Worm (Caenorhabditis elegans) whole organism, mixed stage, embryonic: ENCODE measurements around the gene ins-17.
A peak's percentile ranks its signal among the peaks of the same experiment; 100 is the strongest.

ENCODE experiments used
- bed-3 ChIP-seq: fragments of 200-800 bp; sonication (Bioruptor generic); optimal IDR thresholded peaks from 3 replicates; lab custom pipeline; 2018; ENCODE audit warnings: mild to moderate bottlenecking, missing genetic modification characterization, moderate library complexity, missing compliant biosample characterization
- ceh-39 ChIP-seq: fragments of 150-350 bp; optimal IDR thresholded peaks from 2 replicates; lab custom pipeline; 2014; ENCODE audit warnings: missing biosample characterization, missing genetic modification characterization
- ceh-43 ChIP-seq: fragments of 200-800 bp; sonication (Bioruptor generic); optimal IDR thresholded peaks from 2 replicates; lab custom pipeline; 2018; ENCODE audit warnings: mild to moderate bottlenecking, missing genetic modification characterization, moderate library complexity, missing compliant biosample characterization
- ceh-83 ChIP-seq: fragments of 200-800 bp; sonication (Bioruptor generic); optimal IDR thresholded peaks from 2 replicates; lab custom pipeline; 2018; ENCODE audit warnings: mild to moderate bottlenecking, missing genetic modification characterization, missing compliant biosample characterization
- ces-1 ChIP-seq: fragments of 150-350 bp; optimal IDR thresholded peaks from 2 replicates; lab custom pipeline; 2014; ENCODE audit warnings: missing biosample characterization, missing genetic modification reagents, missing genetic modification characterization
- cnd-1 ChIP-seq: fragments of 200-800 bp; sonication (Bioruptor generic); optimal IDR thresholded peaks from 2 replicates; lab custom pipeline; 2018; ENCODE audit warnings: mild to moderate bottlenecking, missing genetic modification characterization, missing compliant biosample characterization
- drap-1 ChIP-seq: fragments of 200-800 bp; sonication (Bioruptor generic); optimal IDR thresholded peaks from 3 replicates; lab custom pipeline; 2018; ENCODE audit warnings: mild to moderate bottlenecking, missing genetic modification characterization, missing compliant biosample characterization
- elt-1 ChIP-seq: sonication (generic microtip); optimal IDR thresholded peaks from 2 replicates; lab custom pipeline; 2017; ENCODE audit warnings: missing genetic modification characterization, mild to moderate bottlenecking, missing compliant biosample characterization, antibody characterized with exemption, moderate library complexity, borderline replicate concordance; ENCODE audit not compliant: insufficient read depth
- elt-3 ChIP-seq: fragments of 150-350 bp; optimal IDR thresholded peaks from 2 replicates; lab custom pipeline; 2014; ENCODE audit warnings: missing biosample characterization, missing genetic modification characterization
- ham-2 ChIP-seq: fragments of 200-800 bp; sonication (Bioruptor generic); optimal IDR thresholded peaks from 2 replicates; lab custom pipeline; 2018; ENCODE audit warnings: mild to moderate bottlenecking, missing genetic modification characterization, missing compliant biosample characterization
- hlh-1 ChIP-seq: fragments of 150-350 bp; optimal IDR thresholded peaks from 2 replicates; lab custom pipeline; 2014; ENCODE audit warnings: missing biosample characterization, missing genetic modification reagents, missing genetic modification characterization
- lin-13 ChIP-seq: fragments of 150-350 bp; optimal IDR thresholded peaks from 2 replicates; lab custom pipeline; 2014; ENCODE audit warnings: missing biosample characterization, missing genetic modification characterization
- lin-32 ChIP-seq: fragments of 200-800 bp; sonication (Bioruptor generic); optimal IDR thresholded peaks from 2 replicates; lab custom pipeline; 2018; ENCODE audit warnings: mild to moderate bottlenecking, missing genetic modification characterization, missing compliant biosample characterization
- lsy-2 ChIP-seq: fragments of 150-350 bp; optimal IDR thresholded peaks from 2 replicates; lab custom pipeline; 2014; ENCODE audit warnings: missing biosample characterization, missing genetic modification characterization
- mab-5 ChIP-seq: fragments of 150-350 bp; optimal IDR thresholded peaks from 2 replicates; lab custom pipeline; 2014; ENCODE audit warnings: missing biosample characterization, missing genetic modification characterization
- mep-1 ChIP-seq: fragments of 150-350 bp; optimal IDR thresholded peaks from 2 replicates; lab custom pipeline; 2017; ENCODE audit warnings: missing biosample characterization, missing genetic modification reagents, missing genetic modification characterization, inconsistent platforms
- mls-2 ChIP-seq: sonication (generic microtip); optimal IDR thresholded peaks from 2 replicates; lab custom pipeline; 2016; ENCODE audit warnings: mild to moderate bottlenecking, missing genetic modification characterization, moderate library complexity, missing compliant biosample characterization
- nhr-2 ChIP-seq: fragments of 150-350 bp; optimal IDR thresholded peaks from 2 replicates; lab custom pipeline; 2014; ENCODE audit warnings: missing biosample characterization, missing genetic modification characterization
- nhr-28 ChIP-seq: fragments of 150-350 bp; optimal IDR thresholded peaks from 2 replicates; lab custom pipeline; 2014; ENCODE audit warnings: missing biosample characterization, missing genetic modification characterization
- nhr-76 ChIP-seq: sonication (generic microtip); optimal IDR thresholded peaks from 2 replicates; lab custom pipeline; 2017; ENCODE audit warnings: missing biosample characterization, missing genetic modification characterization
- pha-4 ChIP-seq: fragments of 150-350 bp; optimal IDR thresholded peaks from 2 replicates; lab custom pipeline; 2018; ENCODE audit warnings: missing biosample characterization, missing genetic modification reagents, missing genetic modification characterization
- snpc-4 ChIP-seq: fragments of 150-350 bp; optimal IDR thresholded peaks from 2 replicates; lab custom pipeline; 2014; ENCODE audit warnings: missing biosample characterization, missing genetic modification characterization
- sptf-1 ChIP-seq: sonication (generic microtip); optimal IDR thresholded peaks from 2 replicates; lab custom pipeline; 2017; ENCODE audit warnings: mild to moderate bottlenecking, missing genetic modification characterization, moderate library complexity, missing compliant biosample characterization
- tbx-8 ChIP-seq: fragments of 200-800 bp; sonication (Bioruptor generic); optimal IDR thresholded peaks from 2 replicates; lab custom pipeline; 2018; ENCODE audit warnings: mild to moderate bottlenecking, missing genetic modification characterization, moderate library complexity, missing compliant biosample characterization
- unc-120 ChIP-seq: sonication (generic microtip); optimal IDR thresholded peaks from 2 replicates; lab custom pipeline; 2017; ENCODE audit warnings: missing genetic modification characterization, missing compliant biosample characterization; ENCODE audit not compliant: poor library complexity, severe bottlenecking
- unc-39 ChIP-seq: fragments of 150-350 bp; optimal IDR thresholded peaks from 2 replicates; lab custom pipeline; 2014; ENCODE audit warnings: missing biosample characterization, missing genetic modification characterization
- unc-62 ChIP-seq: fragments of 150-350 bp; optimal IDR thresholded peaks from 2 replicates; lab custom pipeline; 2014; ENCODE audit warnings: missing biosample characterization, missing genetic modification reagents, missing genetic modification characterization
- zip-8 ChIP-seq: fragments of 150-350 bp; optimal IDR thresholded peaks from 2 replicates; lab custom pipeline; 2014; ENCODE audit warnings: missing biosample characterization, missing genetic modification characterization
- ztf-11 ChIP-seq: fragments of 150-350 bp; optimal IDR thresholded peaks from 2 replicates; lab custom pipeline; 2014; ENCODE audit warnings: missing biosample characterization, missing genetic modification characterization

Gene ins-17

ce11 chrIII:4454919-4455318, 22.5 kb downstream of the ins-17 start:
- TF ChIP-seq zip-8, result peak; percentile 4
- TF ChIP-seq ceh-43 (GFP tag; lab: Kevin White, UChicago), result peak; percentile 62
- no peak for TF ChIP-seq mab-5 (tag; lab: Kevin White, UChicago)
- TF ChIP-seq cnd-1 (tag; lab: Kevin White, UChicago), result peak; percentile 7
- peak; percentile 17 for TF ChIP-seq nhr-2 (tag; lab: Kevin White, UChicago)
- no peak for TF ChIP-seq drap-1 (GFP tag; lab: Kevin White, UChicago)
- no peak for TF ChIP-seq sptf-1
- peak; percentile 52 for TF ChIP-seq lin-32
- TF ChIP-seq, all 35 proteins: peak for 5

- peak; percentile 82 for TF ChIP-seq unc-62
- TF ChIP-seq zip-8, result no peak
- TF ChIP-seq nhr-2 (tag; lab: Kevin White, UChicago), result peak; percentile 34
- peak; percentile 93 for TF ChIP-seq elt-1 (tag; lab: Kevin White, UChicago)
- TF ChIP-seq, all 35 proteins: peak for 3
Measured at ce11 chrIII:4453768-4454167, 23.6 kb downstream of the ins-17 start.

DNA sequence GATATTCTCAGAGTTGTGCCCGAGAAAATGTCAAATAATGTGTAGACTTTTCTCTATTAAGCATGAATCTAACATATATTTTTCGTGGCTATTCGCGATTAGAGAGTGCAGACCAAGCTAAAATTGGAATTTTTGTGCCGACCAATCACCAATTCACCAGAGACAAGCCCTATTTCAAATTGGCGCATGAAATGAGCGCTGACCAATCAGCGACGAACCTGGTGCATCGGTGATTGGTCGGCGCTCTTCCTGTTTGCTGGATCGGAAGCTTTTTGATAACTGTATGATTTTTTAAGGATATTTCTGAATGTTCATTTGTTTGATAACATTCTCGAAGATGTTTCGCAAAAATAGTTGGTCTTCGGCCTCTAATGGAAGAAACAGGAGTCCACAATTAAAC, 24.1 kb downstream of the ins-17 start:
- TF ChIP-seq ceh-43 (GFP tag; lab: Kevin White, UChicago), result no peak
- TF ChIP-seq unc-120 (tag; lab: Kevin White, UChicago), result no peak
- TF ChIP-seq lin-13, result no peak
- TF ChIP-seq mep-1 (tag; lab: Kevin White, UChicago), result no peak
- no peak for TF ChIP-seq ceh-83
- no peak for TF ChIP-seq ceh-39 (tag; lab: Kevin White, UChicago)
- TF ChIP-seq elt-3 (tag; lab: Kevin White, UChicago), result no peak
- no peak for TF ChIP-seq nhr-28 (tag; lab: Kevin White, UChicago)
- no peak for TF ChIP-seq mls-2 (tag; lab: Kevin White, UChicago)
- TF ChIP-seq pha-4 (tag; lab: Kevin White, UChicago), result no peak
- no peak for TF ChIP-seq unc-62
- TF ChIP-seq sptf-1, result no peak
- TF ChIP-seq tbx-8, result no peak
- TF ChIP-seq snpc-4 (tag; lab: Kevin White, UChicago), result no peak
- TF ChIP-seq, all 35 proteins: peak for 0

DNA sequence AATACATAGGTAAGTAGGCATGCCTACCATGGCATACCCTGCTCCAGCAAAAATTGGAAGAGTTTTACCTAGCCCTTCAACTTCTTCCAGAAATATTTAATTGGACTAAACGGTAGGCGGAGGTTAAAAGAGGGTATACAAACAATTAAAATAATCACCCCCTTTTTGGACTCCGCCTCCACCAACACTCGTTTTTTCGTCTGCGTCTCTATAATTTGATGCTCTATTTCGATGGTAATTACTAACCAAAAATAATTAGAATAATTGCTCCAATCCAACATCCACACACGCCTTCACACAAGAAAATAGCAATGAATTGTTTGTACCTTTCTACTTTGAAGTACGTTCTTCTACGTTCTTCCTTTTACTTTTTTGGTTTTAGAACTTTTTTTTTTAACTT, 24.6 kb downstream of the ins-17 start:
- TF ChIP-seq mls-2 (tag; lab: Kevin White, UChicago), result peak; percentile 30
- TF ChIP-seq sptf-1, result no peak
- peak; percentile 99 for TF ChIP-seq ceh-43 (GFP tag; lab: Kevin White, UChicago)

DNA sequence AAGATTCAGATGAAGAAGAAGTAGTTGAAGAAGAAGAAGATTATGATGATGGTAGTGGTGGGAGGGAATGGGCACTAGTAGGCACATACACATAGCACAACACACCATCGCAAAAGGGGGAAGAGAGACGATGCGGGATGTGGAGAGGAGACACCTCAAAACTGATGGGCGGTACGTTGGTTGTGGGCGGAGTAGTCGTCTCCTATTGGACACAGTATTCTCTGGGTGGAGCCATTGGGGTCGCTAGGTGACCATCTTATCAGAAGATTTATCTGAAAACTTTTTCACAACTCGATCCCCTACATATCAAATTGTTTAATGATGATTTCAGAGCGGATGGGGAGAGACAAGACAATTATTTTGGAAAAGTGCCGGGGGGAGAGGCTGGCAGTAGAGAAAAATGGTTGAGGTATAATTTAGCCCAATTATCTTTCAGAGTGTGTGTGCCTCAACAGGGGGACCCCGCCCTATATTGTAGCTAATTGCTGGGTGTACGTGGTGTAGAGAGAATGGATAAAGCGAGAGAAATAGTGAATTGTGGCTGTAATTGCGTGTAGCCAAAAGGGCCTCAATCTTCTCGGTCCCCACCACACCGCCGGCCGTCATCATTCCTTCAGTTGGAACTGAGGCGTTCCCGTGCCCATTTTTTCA, 26.5 kb downstream of the ins-17 start:
- no peak for TF ChIP-seq unc-62
- TF ChIP-seq lsy-2, result peak; percentile 71
- TF ChIP-seq ceh-43 (GFP tag; lab: Kevin White, UChicago), result peak; percentile 99
- TF ChIP-seq ham-2 (GFP tag; lab: Kevin White, UChicago), result peak; percentile 44
- TF ChIP-seq mls-2 (tag; lab: Kevin White, UChicago), result peak; percentile 50
- TF ChIP-seq sptf-1, result peak; percentile 39

- TF ChIP-seq unc-62 (no peak), tbx-8 (no peak), nhr-76 (tag; lab: Kevin White, UChicago) (no peak), pha-4 (tag; lab: Kevin White, UChicago) (no peak), unc-39 (tag; lab: Kevin White, UChicago) (no peak), ces-1 (GFP tag; lab: Kevin White, UChicago) (no peak), ham-2 (GFP tag; lab: Kevin White, UChicago) (no peak), snpc-4 (tag; lab: Kevin White, UChicago) (no peak)
Measured at ce11 chrIII:4449893-4450579, 27.3 kb downstream of the ins-17 start, which contains the start of gene ceh-43. Gene ceh-43 (minus strand): TSS chrIII:4449943.

DNA sequence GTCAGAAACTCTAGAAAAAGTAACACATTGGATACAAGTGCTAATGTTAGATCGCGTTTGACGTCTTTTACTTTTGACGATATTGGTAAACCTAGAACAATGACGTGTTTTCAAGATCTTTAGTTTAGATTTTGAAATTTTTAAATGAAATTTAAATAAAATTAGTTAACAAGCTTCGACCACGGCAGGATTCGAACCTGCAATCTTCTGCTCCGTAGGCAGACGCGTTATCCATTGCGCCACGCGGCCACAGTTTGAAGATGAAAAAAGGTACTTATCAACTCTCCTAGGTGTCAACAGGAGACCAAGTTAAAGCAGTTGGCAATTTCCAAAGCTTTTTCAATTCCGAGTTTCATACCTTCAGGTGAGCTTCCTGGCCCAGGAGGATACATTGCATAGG, 28.0 kb downstream of the ins-17 start:
- TF ChIP-seq ztf-11 (tag; lab: Kevin White, UChicago) (no peak), nhr-2 (tag; lab: Kevin White, UChicago) (no peak), bed-3 (GFP tag; lab: Kevin White, UChicago) (no peak), hlh-1 (tag; lab: Kevin White, UChicago) (no peak), unc-39 (tag; lab: Kevin White, UChicago) (no peak), ham-2 (GFP tag; lab: Kevin White, UChicago) (no peak), tbx-8 (no peak), snpc-4 (tag; lab: Kevin White, UChicago) (no peak)
- TF ChIP-seq, all 35 proteins: peak for 0
